Fruit fly (Drosophila melanogaster): ENCODE data around the gene Tango14.

DNA sequence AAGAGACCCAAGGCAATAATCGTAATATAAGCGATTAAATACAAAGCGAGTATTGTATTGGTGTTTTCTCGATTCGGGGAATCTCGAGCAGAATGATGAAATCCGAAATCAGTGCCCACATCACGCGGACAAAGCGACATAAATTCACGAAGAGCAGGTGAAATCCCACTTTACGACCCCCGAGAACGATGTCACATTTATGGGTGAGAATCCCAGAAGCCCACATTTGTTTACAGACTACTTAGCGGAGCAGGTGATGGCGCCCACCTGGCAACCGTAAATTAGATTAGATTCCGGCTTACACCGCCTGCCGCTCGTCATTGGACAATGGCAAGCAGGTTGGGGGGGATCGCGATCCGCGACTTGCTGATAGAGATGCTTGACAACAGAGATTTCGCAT lies 44.2 kb upstream of the Tango14 start:
- TF ChIP-seq CG13894 (tag; optimal IDR thresholded peaks at IDR 0.05) (peak; percentile 50), Gsc (GFP tag; IDR thresholded peaks at IDR 0.05) (no peak), h (optimal IDR thresholded peaks at IDR 0.05) (no peak), CG18011 (GFP tag; optimal IDR thresholded peaks at IDR 0.05) (no peak), ci (GFP tag; IDR thresholded peaks at IDR 0.05) (no peak), repo (GFP tag; optimal IDR thresholded peaks at IDR 0.05) (no peak), pfk (GFP tag; optimal IDR thresholded peaks at IDR 0.05) (no peak), CG11696 (GFP tag; IDR thresholded peaks at IDR 0.05) (no peak), CG15269 (tag; optimal IDR thresholded peaks at IDR 0.05) (no peak)
